ENCODE assay signal across 2 worm cellular contexts in genomic region chrV:16919675-16920074, ce11.
TF ChIP-seq lines count a peak whose summit lies in the region.

No protein-coding gene starts in this region.

TF ChIP-seq in whole organism, L4 larva, 104 proteins besides CTCF, POLR2A, EP300 and RAD21:
- no peak for TF ChIP-seq nhr-102 (tag; optimal IDR thresholded peaks at IDR 0.05; lab: Kevin White, UChicago)
- TF ChIP-seq lin-38 (GFP tag; IDR thresholded peaks at IDR 0.05; lab: Robert Waterston, UW), result peak; percentile 63
- no peak for TF ChIP-seq mep-1 (tag; optimal IDR thresholded peaks at IDR 0.05; lab: Kevin White, UChicago)
- TF ChIP-seq ces-1 (GFP tag; optimal IDR thresholded peaks at IDR 0.05; lab: Kevin White, UChicago), result no peak
- no peak for TF ChIP-seq hlh-30 (tag; optimal IDR thresholded peaks at IDR 0.05; lab: Kevin White, UChicago; ENCODE audit: insufficient read depth)
- TF ChIP-seq F49E8.2 (tag; optimal IDR thresholded peaks at IDR 0.05; lab: Kevin White, UChicago; ENCODE audit: borderline replicate concordance), result peak; percentile 68
- TF ChIP-seq mxl-3 (GFP tag; optimal IDR thresholded peaks at IDR 0.05; lab: Kevin White, UChicago), result no peak
- TF ChIP-seq hlh-11 (tag; optimal IDR thresholded peaks at IDR 0.05; lab: Kevin White, UChicago), result no peak
- TF ChIP-seq nhr-76 (tag; optimal IDR thresholded peaks at IDR 0.05; lab: Kevin White, UChicago), result no peak
- TF ChIP-seq madf-9 (GFP tag; conservative IDR thresholded peaks at IDR 0.05; lab: Robert Waterston, UW), result no peak
- no peak for TF ChIP-seq nhr-10 (tag; optimal IDR thresholded peaks at IDR 0.05; lab: Kevin White, UChicago)
- no peak for TF ChIP-seq arid-1 (GFP tag; conservative IDR thresholded peaks at IDR 0.05; lab: Robert Waterston, UW)

TF ChIP-seq in whole organism, young adult, 124 proteins besides CTCF, POLR2A, EP300 and RAD21:
- TF ChIP-seq tlf-1 (GFP tag; optimal IDR thresholded peaks at IDR 0.05; lab: Kevin White, UChicago), result peak; percentile 28
- TF ChIP-seq mxl-1 (tag; optimal IDR thresholded peaks at IDR 0.05; lab: Kevin White, UChicago), result peak; percentile 6
- TF ChIP-seq B0035.1 (tag; optimal IDR thresholded peaks at IDR 0.05; lab: Kevin White, UChicago), result no peak
- peak; percentile 27 for TF ChIP-seq tbp1 (GFP tag; optimal IDR thresholded peaks at IDR 0.05; lab: Kevin White, UChicago)
- no peak for TF ChIP-seq egl-44 (GFP tag; IDR thresholded peaks at IDR 0.05; lab: Robert Waterston, UW)
- peak; percentile 65 for TF ChIP-seq ekl-4 (GFP tag; IDR thresholded peaks at IDR 0.05; lab: Robert Waterston, UW)
- no peak for TF ChIP-seq him-1 (tag; optimal IDR thresholded peaks at IDR 0.05; lab: Kevin White, UChicago)
- TF ChIP-seq lin-26 (GFP tag; IDR thresholded peaks at IDR 0.05; lab: Robert Waterston, UW), result 0 out of 2 replicates have a peak, but pooled peaks have one; percentile 32
- peak; percentile 21 for TF ChIP-seq die-1 (tag; optimal IDR thresholded peaks at IDR 0.05; lab: Kevin White, UChicago)
- peak; percentile 31; the same call in 1 of the 2 replicates for TF ChIP-seq D2030.7 (GFP tag; IDR thresholded peaks at IDR 0.05; lab: Robert Waterston, UW)
- TF ChIP-seq hmg-1.2 (GFP tag; IDR thresholded peaks at IDR 0.05; lab: Robert Waterston, UW), result no peak
- TF ChIP-seq cebp-1 (GFP tag; IDR thresholded peaks at IDR 0.05; lab: Robert Waterston, UW), result no peak
- TF ChIP-seq cebp-1 (tag; optimal IDR thresholded peaks at IDR 0.05; lab: Kevin White, UChicago), result peak; percentile 10
- 0 out of 2 replicates have a peak, but pooled peaks have one; percentile 12 for TF ChIP-seq pbrm-1 (GFP tag; IDR thresholded peaks at IDR 0.05; lab: Robert Waterston, UW)
- TF ChIP-seq B0336.3 (GFP tag; IDR thresholded peaks at IDR 0.05; lab: Robert Waterston, UW), result 0 out of 2 replicates have a peak, but pooled peaks have one; percentile 45
- no peak for TF ChIP-seq aptf-3 (GFP tag; IDR thresholded peaks at IDR 0.05; lab: Robert Waterston, UW)
- TF ChIP-seq F49E8.2 (tag; optimal IDR thresholded peaks at IDR 0.05; lab: Kevin White, UChicago; ENCODE audit: insufficient read depth), result peak; percentile 67
- TF ChIP-seq attf-6 (GFP tag; IDR thresholded peaks at IDR 0.05; lab: Robert Waterston, UW), result peak; percentile 89
- TF ChIP-seq madf-6 (GFP tag; IDR thresholded peaks at IDR 0.05; lab: Robert Waterston, UW), result peak; percentile 45
- TF ChIP-seq F22D6.2 (tag; optimal IDR thresholded peaks at IDR 0.05; lab: Kevin White, UChicago), result no peak
- TF ChIP-seq ceh-100 (GFP tag; IDR thresholded peaks at IDR 0.05; lab: Robert Waterston, UW), result no peak
- TF ChIP-seq zim-3 (tag; optimal IDR thresholded peaks at IDR 0.05; lab: Kevin White, UChicago), result peak; percentile 9
- TF ChIP-seq mcd-1 (GFP tag; IDR thresholded peaks at IDR 0.05; lab: Robert Waterston, UW), result peak; percentile 26; the same call in 1 of the 2 replicates
- 0 out of 2 replicates have a peak, but pooled peaks have one; percentile 36 for TF ChIP-seq F39B2.1 (GFP tag; IDR thresholded peaks at IDR 0.05; lab: Robert Waterston, UW)
- peak; percentile 14 for TF ChIP-seq xnd-1 (tag; optimal IDR thresholded peaks at IDR 0.05; lab: Kevin White, UChicago)
- peak; percentile 64; the same call in 1 of the 2 replicates for TF ChIP-seq Y95B8A.8 (GFP tag; IDR thresholded peaks at IDR 0.05; lab: Robert Waterston, UW)
- no peak for TF ChIP-seq snpc-4 (GFP tag; optimal IDR thresholded peaks at IDR 0.05; lab: Kevin White, UChicago)
- TF ChIP-seq snpc-4 (tag; optimal IDR thresholded peaks at IDR 0.05; lab: Kevin White, UChicago), result peak in 2 of 4 experiments; percentile 7 to 50
- peak; percentile 9 for TF ChIP-seq efl-1 (GFP tag; optimal IDR thresholded peaks at IDR 0.05; lab: Kevin White, UChicago)
- TF ChIP-seq hsf-1 (GFP tag; IDR thresholded peaks at IDR 0.05; lab: Robert Waterston, UW), result 0 out of 2 replicates have a peak, but pooled peaks have one; percentile 42

Comparison
In these comparisons a context has a peak if more than half of its experiments do, and no peak if none do; other contexts are left out.
1. Of the 7 proteins assayed by ChIP-seq in both whole organism, young adult and whole organism, L4 larva: peak only in whole organism, young adult: none; only in whole organism, L4 larva: none; in both: F49E8.2; in neither: 5; mixed calls (peak in some experiments, not most) for 1.